Fruit fly (Drosophila melanogaster): ENCODE data around the gene CG32115.

Gene CG32115

dm6 chr3L:12913609-12914266 lies at the start of gene CG32115 (continued):
- peak; percentile 95 for TF ChIP-seq Oli (tag; optimal IDR thresholded peaks at IDR 0.05)
- peak; percentile 94 for TF ChIP-seq Fer1 (GFP tag; optimal IDR thresholded peaks at IDR 0.05)
- TF ChIP-seq CG12071 (GFP tag; optimal IDR thresholded peaks at IDR 0.05) = peak; percentile 91
- peak; percentile 87 for TF ChIP-seq CHES-1-like (GFP tag; optimal IDR thresholded peaks at IDR 0.05)
- peak; percentile 96 for TF ChIP-seq gro (GFP tag; optimal IDR thresholded peaks at IDR 0.05)
- TF ChIP-seq Sin3A (optimal IDR thresholded peaks at IDR 0.05) = no peak
- peak; percentile 88 for TF ChIP-seq CG4404 (GFP tag; IDR thresholded peaks at IDR 0.05)
- TF ChIP-seq CG10267 (tag; optimal IDR thresholded peaks at IDR 0.05) = peak; percentile 83
- peak; percentile 60 for TF ChIP-seq fd64A (GFP tag; optimal IDR thresholded peaks at IDR 0.05)
- no peak for TF ChIP-seq pros (GFP tag; optimal IDR thresholded peaks at IDR 0.05)
- TF ChIP-seq Dip3 (GFP tag; optimal IDR thresholded peaks at IDR 0.05) = peak; percentile 95
- peak; percentile 99 for TF ChIP-seq CG2120 (GFP tag; optimal IDR thresholded peaks at IDR 0.05)
- TF ChIP-seq run (tag; optimal IDR thresholded peaks at IDR 0.05) = peak; percentile 81
- TF ChIP-seq YL-1 (GFP tag; optimal IDR thresholded peaks at IDR 0.05) = peak; percentile 41
- peak; percentile 86 for TF ChIP-seq CG6854 (GFP tag; optimal IDR thresholded peaks at IDR 0.05)
- peak; percentile 19 for TF ChIP-seq Neu2 (GFP tag; optimal IDR thresholded peaks at IDR 0.05; ENCODE audit: borderline replicate concordance)
- peak; percentile 91 for TF ChIP-seq CG17328 (GFP tag; IDR thresholded peaks at IDR 0.05)
- TF ChIP-seq CG18262 (tag; optimal IDR thresholded peaks at IDR 0.05) = peak; percentile 91
- peak; percentile 75 for TF ChIP-seq sima (GFP tag; optimal IDR thresholded peaks at IDR 0.05)
- TF ChIP-seq sens-2 (GFP tag; IDR thresholded peaks at IDR 0.05) = peak; percentile 79; the same call in 1 of the 2 replicates
- TF ChIP-seq mam (GFP tag; optimal IDR thresholded peaks at IDR 0.05) = peak; percentile 98
- TF ChIP-seq jigr1 (GFP tag; IDR thresholded peaks at IDR 0.05) = peak; percentile 81; the same call in 2 of the 3 replicates
- peak; percentile 95 for TF ChIP-seq E2f1 (GFP tag; IDR thresholded peaks at IDR 0.05)
- no peak; the same call in 1 of the 2 replicates for TF ChIP-seq gt (GFP tag; IDR thresholded peaks at IDR 0.05)
- peak; percentile 98 for TF ChIP-seq CG32532 (GFP tag; IDR thresholded peaks at IDR 0.05)
- peak; percentile 93 for TF ChIP-seq CG2889 (GFP tag; IDR thresholded peaks at IDR 0.05)
- TF ChIP-seq Bteb2 (GFP tag; optimal IDR thresholded peaks at IDR 0.05) = peak; percentile 92
- TF ChIP-seq CG10209 (GFP tag; optimal IDR thresholded peaks at IDR 0.05) = peak; percentile 95
- peak; percentile 86 for TF ChIP-seq CG1024 (GFP tag; IDR thresholded peaks at IDR 0.05)
- TF ChIP-seq Ets97D (GFP tag; optimal IDR thresholded peaks at IDR 0.05) = peak; percentile 68
- TF ChIP-seq HmgZ (tag; optimal IDR thresholded peaks at IDR 0.05) = peak; percentile 97
- TF ChIP-seq zen (tag; optimal IDR thresholded peaks at IDR 0.05) = no peak
- TF ChIP-seq CG10462 (GFP tag; optimal IDR thresholded peaks at IDR 0.05) = peak; percentile 71
- peak; percentile 33; the same call in 1 of the 3 replicates for TF ChIP-seq zen2 (GFP tag; IDR thresholded peaks at IDR 0.05; ENCODE audit: partially characterized antibody)
- peak; percentile 65 for TF ChIP-seq CG12236 (GFP tag; optimal IDR thresholded peaks at IDR 0.05)
- peak; percentile 90 for TF ChIP-seq Hmx (GFP tag; optimal IDR thresholded peaks at IDR 0.05)
- TF ChIP-seq CG8281 (tag; optimal IDR thresholded peaks at IDR 0.05) = peak; percentile 76
- no peak for TF ChIP-seq pfk (GFP tag; optimal IDR thresholded peaks at IDR 0.05)
- TF ChIP-seq CG9932 (GFP tag; IDR thresholded peaks at IDR 0.05) = peak; percentile 96
- TF ChIP-seq CG10959 (GFP tag; IDR thresholded peaks at IDR 0.05) = peak; percentile 64
- peak; percentile 96 for TF ChIP-seq ttk (GFP tag; IDR thresholded peaks at IDR 0.05)
- TF ChIP-seq CG30020 (tag; optimal IDR thresholded peaks at IDR 0.05) = no peak
- TF ChIP-seq Xrp1 (GFP tag; IDR thresholded peaks at IDR 0.05) = peak; percentile 95
- TF ChIP-seq CG1832 (GFP tag; optimal IDR thresholded peaks at IDR 0.05) = no peak
- 0 out of 2 replicates have a peak, but pooled peaks have one; percentile 34 for TF ChIP-seq crol (GFP tag; IDR thresholded peaks at IDR 0.05)
- TF ChIP-seq her (GFP tag; optimal IDR thresholded peaks at IDR 0.05) = peak; percentile 73
- no peak for TF ChIP-seq br (optimal IDR thresholded peaks at IDR 0.05)
- TF ChIP-seq cwo (GFP tag; optimal IDR thresholded peaks at IDR 0.05) = peak; percentile 93
- TF ChIP-seq Jarid2 (GFP tag; optimal IDR thresholded peaks at IDR 0.05) = peak; percentile 70
- TF ChIP-seq wdn (GFP tag; IDR thresholded peaks at IDR 0.05) = peak; percentile 95
- peak; percentile 17 for TF ChIP-seq CG15073 (GFP tag; optimal IDR thresholded peaks at IDR 0.05)
